Worm (Caenorhabditis elegans): Measurements from ENCODE around the gene obr-2.

The obr-2 gene

DNA sequence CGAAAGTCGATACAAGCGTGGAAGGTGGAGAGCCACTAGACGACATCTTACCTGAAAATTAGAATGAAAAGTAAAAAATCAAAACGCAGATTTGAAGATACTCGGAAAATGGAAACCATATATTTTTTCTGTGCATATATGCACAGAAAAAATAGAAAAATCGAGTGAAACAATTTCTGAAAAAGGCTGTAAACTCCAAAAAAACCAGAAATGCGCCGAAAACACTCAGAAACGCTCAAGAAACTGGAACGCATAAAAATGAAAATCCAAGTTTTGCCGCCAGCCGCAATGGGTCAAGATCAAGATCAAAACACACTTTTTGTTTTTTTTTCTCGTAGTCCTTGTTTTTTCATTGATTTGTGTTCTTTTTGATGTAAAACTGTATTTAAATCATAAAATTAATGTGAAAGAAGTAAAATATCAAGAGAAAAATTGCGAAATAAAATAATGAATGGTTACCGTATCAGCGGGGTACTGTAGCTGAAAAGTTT, 21.4 kb downstream of the obr-2 start, which contains the start of gene T01C3.3:
T01C3.3 (minus strand) TSS at position 51 of the 491 bp plus-strand sequence.
- TF ChIP-seq ceh-39 (tag; optimal IDR thresholded peaks at IDR 0.05) (no peak), nhr-12 (tag; optimal IDR thresholded peaks at IDR 0.05) (no peak), sptf-1 (tag; optimal IDR thresholded peaks at IDR 0.05) (no peak), drap-1 (GFP tag; optimal IDR thresholded peaks at IDR 0.05) (no peak), M03D4.4 (tag; optimal IDR thresholded peaks at IDR 0.05) (no peak), nhr-76 (tag; optimal IDR thresholded peaks at IDR 0.05) (no peak), bed-3 (GFP tag; optimal IDR thresholded peaks at IDR 0.05) (no peak), elt-3 (tag; optimal IDR thresholded peaks at IDR 0.05) (no peak)

DNA sequence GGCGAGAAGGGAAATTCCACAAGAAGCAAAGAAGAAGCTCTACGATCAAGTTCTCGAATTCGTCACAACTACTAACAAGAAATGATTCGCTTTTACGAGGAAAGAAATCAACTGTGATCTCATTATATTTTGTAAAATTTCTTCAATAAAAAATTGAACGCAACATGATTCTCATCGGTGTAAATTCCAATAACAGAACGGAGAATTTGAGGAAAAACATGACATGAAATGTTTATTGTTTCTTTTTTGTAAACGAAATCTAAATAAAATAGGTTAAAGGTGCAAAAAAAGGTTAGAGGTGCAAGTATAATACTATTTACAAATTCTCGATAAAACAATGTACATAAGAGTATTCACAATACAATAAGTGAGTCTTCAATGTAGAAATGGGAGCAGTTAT, 22.6 kb downstream of the obr-2 start:
- TF ChIP-seq unc-120 (tag; optimal IDR thresholded peaks at IDR 0.05; ENCODE audit: poor library complexity, severe bottlenecking) (no peak), lin-32 (GFP tag; optimal IDR thresholded peaks at IDR 0.05) (no peak), lin-13 (tag; optimal IDR thresholded peaks at IDR 0.05) (no peak)

DNA sequence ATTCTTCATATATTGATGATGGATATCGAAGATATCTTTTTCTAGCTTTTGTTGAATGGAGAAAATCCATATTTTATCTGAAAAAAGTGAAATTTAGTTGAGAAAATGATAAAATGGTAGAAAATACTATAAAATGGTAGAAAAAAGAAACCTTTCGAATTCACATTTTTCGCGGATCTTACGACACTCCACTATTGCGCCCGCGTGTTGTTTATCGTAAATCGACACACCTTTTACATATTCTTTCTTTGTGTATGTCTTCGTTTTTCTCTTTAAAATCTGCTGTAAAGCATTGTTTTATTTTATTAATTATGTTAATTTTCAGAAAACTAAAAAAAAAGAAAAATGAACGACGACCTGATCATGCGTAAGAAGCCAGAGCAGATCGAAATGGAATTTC, 23.2 kb downstream of the obr-2 start, which contains the start of the genes cdt-2 and T01C3.2:
cdt-2 (minus strand) TSS at position 284 of the 400 bp plus-strand sequence.
T01C3.2 (plus strand) TSS at position 326 of the 400 bp plus-strand sequence.
- TF ChIP-seq ham-2 (GFP tag; optimal IDR thresholded peaks at IDR 0.05): no peak
- no peak for TF ChIP-seq elt-3 (tag; optimal IDR thresholded peaks at IDR 0.05)
- TF ChIP-seq ztf-11 (tag; optimal IDR thresholded peaks at IDR 0.05): no peak
- TF ChIP-seq blmp-1 (tag; optimal IDR thresholded peaks at IDR 0.05): no peak
- TF ChIP-seq nhr-76 (tag; optimal IDR thresholded peaks at IDR 0.05): no peak
- peak; percentile 28 for TF ChIP-seq mep-1 (tag; optimal IDR thresholded peaks at IDR 0.05)
- no peak for TF ChIP-seq pha-4 (tag; optimal IDR thresholded peaks at IDR 0.05)
- TF ChIP-seq lsy-2 (tag; optimal IDR thresholded peaks at IDR 0.05): peak; percentile 11

DNA sequence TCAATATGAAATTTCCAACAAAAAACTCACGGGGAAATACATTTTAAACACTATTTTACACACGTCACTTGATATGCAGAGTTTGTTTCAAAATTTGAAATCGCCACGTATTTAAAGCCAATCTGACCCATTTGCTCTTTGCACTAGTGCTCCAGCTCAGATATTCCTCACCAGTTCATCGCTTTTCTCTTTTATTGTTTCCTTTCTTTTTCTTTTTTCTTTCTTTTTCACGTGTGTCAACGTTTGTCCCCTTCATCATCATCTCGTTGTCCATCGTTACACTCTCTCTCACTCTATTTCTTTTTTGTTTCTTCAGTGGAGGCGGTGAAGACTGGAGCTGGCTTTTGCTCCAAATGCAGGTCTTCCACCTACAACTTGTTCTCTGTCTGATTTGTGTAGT, 29.5 kb downstream of the obr-2 start, which contains the start of gene F02D8.4:
F02D8.4 (plus strand) TSS at position 301 of the 400 bp plus-strand sequence.
- TF ChIP-seq mep-1 (tag; optimal IDR thresholded peaks at IDR 0.05) (no peak), unc-62 (GFP tag; optimal IDR thresholded peaks at IDR 0.05) (no peak), ceh-39 (tag; optimal IDR thresholded peaks at IDR 0.05) (no peak), lin-13 (tag; optimal IDR thresholded peaks at IDR 0.05) (no peak)

DNA sequence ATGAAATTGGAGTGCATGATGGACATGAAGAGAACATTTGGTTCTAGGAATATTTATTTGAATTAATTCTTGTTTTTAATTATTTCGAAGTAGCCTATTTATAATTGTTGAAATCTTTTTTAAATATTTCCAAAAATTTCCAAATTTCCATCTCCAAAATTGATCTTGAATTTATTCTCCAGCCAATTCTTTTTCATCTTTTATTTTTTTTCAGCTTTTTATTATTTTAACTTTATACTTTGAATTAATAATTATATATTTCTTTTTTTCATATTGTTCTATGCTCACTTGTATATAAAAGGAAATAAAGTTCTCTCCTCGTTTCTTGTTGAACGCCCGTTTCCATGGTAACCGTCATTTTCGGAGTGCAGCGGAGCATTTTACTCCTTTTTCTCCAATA, 34.1 kb downstream of the obr-2 start, which contains the start of gene xbx-1:
xbx-1 (plus strand) TSS at position 301 of the 400 bp plus-strand sequence.
- TF ChIP-seq ces-1 (GFP tag; optimal IDR thresholded peaks at IDR 0.05) (no peak), hlh-1 (tag; optimal IDR thresholded peaks at IDR 0.05) (no peak), elt-3 (tag; optimal IDR thresholded peaks at IDR 0.05) (no peak), lin-32 (GFP tag; optimal IDR thresholded peaks at IDR 0.05) (no peak), flh-1 (GFP tag; optimal IDR thresholded peaks at IDR 0.05) (no peak), lsy-2 (tag; optimal IDR thresholded peaks at IDR 0.05) (no peak), mls-2 (tag; optimal IDR thresholded peaks at IDR 0.05) (no peak), tbx-8 (GFP tag; optimal IDR thresholded peaks at IDR 0.05) (no peak), sptf-1 (tag; optimal IDR thresholded peaks at IDR 0.05) (no peak), nhr-2 (tag; optimal IDR thresholded peaks at IDR 0.05) (no peak)

DNA sequence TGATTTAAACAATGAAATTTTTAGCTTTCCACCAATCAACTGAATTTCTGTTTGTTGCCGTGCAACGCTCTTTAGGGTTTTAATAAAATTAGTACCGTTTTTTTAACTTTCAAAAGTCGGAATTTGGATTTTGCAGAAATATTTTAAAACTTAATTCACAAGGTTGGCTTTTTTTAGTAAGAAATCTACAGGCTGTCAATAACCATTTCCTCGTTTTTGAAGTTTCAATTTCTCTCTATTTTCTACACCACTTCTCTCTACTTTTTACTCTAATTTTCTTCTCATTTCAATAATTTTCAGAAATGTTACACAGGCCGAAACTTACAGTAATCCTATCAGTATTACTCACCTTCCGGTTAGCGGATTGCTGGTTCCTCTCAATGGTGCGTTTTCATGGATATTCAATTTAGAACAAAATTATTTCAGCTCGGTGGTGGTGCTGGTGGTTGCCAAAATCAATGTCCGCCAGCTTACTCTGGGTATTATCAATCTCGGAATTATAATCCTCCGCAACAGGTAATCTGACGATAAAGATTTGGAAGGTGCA, 35.8 kb downstream of the obr-2 start, which contains the start of the genes grd-12 and F02D8.1:
grd-12 (plus strand) TSS at position 301 of the 547 bp plus-strand sequence.
F02D8.1 (minus strand) TSS at position 497 of the 547 bp plus-strand sequence.
- TF ChIP-seq zip-8 (tag; optimal IDR thresholded peaks at IDR 0.05): no peak
- no peak for TF ChIP-seq lin-32 (GFP tag; optimal IDR thresholded peaks at IDR 0.05)
- no peak for TF ChIP-seq ceh-39 (tag; optimal IDR thresholded peaks at IDR 0.05)

DNA sequence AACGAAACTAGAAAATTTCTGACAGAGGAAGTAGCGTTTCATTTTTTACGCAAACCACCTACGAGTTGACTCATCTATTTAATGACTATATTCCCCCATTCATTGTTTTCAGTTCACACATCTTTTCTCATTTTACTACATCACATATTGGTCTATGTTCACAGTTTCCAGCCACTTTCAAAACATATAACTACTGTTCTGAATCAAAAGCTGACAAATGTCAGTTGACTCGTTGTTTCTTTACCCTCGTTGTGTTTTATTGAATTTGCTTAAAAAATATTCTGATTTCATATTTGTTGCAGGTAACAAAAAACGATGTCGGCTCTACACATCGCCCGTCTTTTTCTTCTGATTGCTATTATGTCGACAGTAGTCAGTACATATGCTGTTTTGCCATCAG, 42.9 kb downstream of the obr-2 start, which contains the start of gene nlp-59:
nlp-59 (plus strand) TSS at position 301 of the 400 bp plus-strand sequence.
- TF ChIP-seq lsy-2 (tag; optimal IDR thresholded peaks at IDR 0.05) (no peak), mab-5 (tag; optimal IDR thresholded peaks at IDR 0.05) (no peak), lin-13 (tag; optimal IDR thresholded peaks at IDR 0.05) (no peak), ztf-11 (tag; optimal IDR thresholded peaks at IDR 0.05) (no peak), lin-32 (GFP tag; optimal IDR thresholded peaks at IDR 0.05) (no peak), drap-1 (GFP tag; optimal IDR thresholded peaks at IDR 0.05) (no peak), cnd-1 (tag; optimal IDR thresholded peaks at IDR 0.05) (no peak), unc-62 (GFP tag; optimal IDR thresholded peaks at IDR 0.05) (no peak), bed-3 (GFP tag; optimal IDR thresholded peaks at IDR 0.05) (no peak), elt-3 (tag; optimal IDR thresholded peaks at IDR 0.05) (no peak), zip-8 (tag; optimal IDR thresholded peaks at IDR 0.05) (no peak), mep-1 (tag; optimal IDR thresholded peaks at IDR 0.05) (no peak), nhr-28 (tag; optimal IDR thresholded peaks at IDR 0.05) (no peak), ceh-39 (tag; optimal IDR thresholded peaks at IDR 0.05) (no peak), tbx-8 (GFP tag; optimal IDR thresholded peaks at IDR 0.05) (no peak), sptf-1 (tag; optimal IDR thresholded peaks at IDR 0.05) (no peak), blmp-1 (tag; optimal IDR thresholded peaks at IDR 0.05) (no peak), ceh-43 (GFP tag; optimal IDR thresholded peaks at IDR 0.05) (no peak)
